Fruit fly (Drosophila melanogaster) whole organism, wandering third instar larva: ENCODE measurements around the gene zye.

ENCODE experiments used
- Sp1 ChIP-seq: fragments of 200-800 bp; sonication (Bioruptor generic); optimal IDR thresholded peaks from 3 replicates; lab custom pipeline; 2019; ENCODE audit warnings: missing biosample characterization, mild to moderate bottlenecking, missing genetic modification characterization, moderate library complexity
- brk ChIP-seq: fragments of 200-800 bp; sonication (Bioruptor generic); optimal IDR thresholded peaks from 2 replicates; lab custom pipeline; 2016; ENCODE audit warnings: missing biosample characterization, mild to moderate bottlenecking, missing genetic modification characterization
- h ChIP-seq: fragments of 200-800 bp; sonication (Bioruptor generic); optimal IDR thresholded peaks from 3 replicates; lab custom pipeline; 2016; ENCODE audit warnings: missing biosample characterization, mild to moderate bottlenecking, missing genetic modification characterization

dm6 chr3L:20431619-20432018 is 18.2 kb downstream of the zye start:
- no peak for TF ChIP-seq h (GFP tag; lab: Kevin White, UChicago)
- TF ChIP-seq brk (GFP tag; lab: Kevin White, UChicago) = no peak
- no peak for TF ChIP-seq Sp1 (GFP tag; lab: Kevin White, UChicago)
